Fruit fly (Drosophila melanogaster): ENCODE data around the gene CG34043.
A peak's percentile ranks its signal among the peaks of the same experiment; 100 is the strongest.

The CG34043 gene

DNA sequence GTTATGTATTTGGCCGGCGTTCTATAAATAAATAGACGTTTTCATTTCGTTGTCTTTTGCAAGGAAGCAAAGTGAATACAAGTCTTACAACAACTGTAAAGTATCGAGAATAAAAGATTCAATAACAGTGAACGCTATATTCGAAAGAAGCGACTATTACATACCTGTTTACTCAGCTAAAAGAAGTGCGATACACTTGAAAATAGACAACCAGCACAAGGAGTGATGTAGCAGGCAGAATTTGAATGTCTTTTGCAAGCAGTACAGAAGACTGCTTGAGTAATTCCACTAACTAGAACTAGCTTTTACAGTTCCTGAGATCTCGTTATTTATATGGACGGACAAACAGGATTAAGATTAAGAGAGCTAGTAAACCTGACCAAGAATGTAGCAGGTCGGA lies 17.6 kb upstream of the CG34043 start (continued):
- TF ChIP-seq CG2199 (GFP tag; IDR thresholded peaks at IDR 0.05) (peak; percentile 98), CG30431 (GFP tag; optimal IDR thresholded peaks at IDR 0.05) (no peak), CG8924 (tag; optimal IDR thresholded peaks at IDR 0.05) (peak; percentile 0), CG8290 (GFP tag; optimal IDR thresholded peaks at IDR 0.05) (peak; percentile 98), CG8290 (tag; optimal IDR thresholded peaks at IDR 0.05) (peak; percentile 87 to 91), Sry-δ (GFP tag; optimal IDR thresholded peaks at IDR 0.05) (peak; percentile 24), Dad (GFP tag; optimal IDR thresholded peaks at IDR 0.05) (no peak), Hr39 (optimal IDR thresholded peaks at IDR 0.05) (no peak), HHEX (GFP tag; optimal IDR thresholded peaks at IDR 0.05) (no peak), Usf (GFP tag; optimal IDR thresholded peaks at IDR 0.05) (no peak), Ets65A (GFP tag) (no peak), Myb (GFP tag; optimal IDR thresholded peaks at IDR 0.05) (peak; percentile 62), org-1 (GFP tag; optimal IDR thresholded peaks at IDR 0.05) (no peak), CG11093 (GFP tag; IDR thresholded peaks at IDR 0.05) (no peak), ato (GFP tag; IDR thresholded peaks at IDR 0.05; ENCODE audit: partially characterized antibody) (peak; percentile 71), CG10267 (tag; optimal IDR thresholded peaks at IDR 0.05) (no peak), zf30C (GFP tag; optimal IDR thresholded peaks at IDR 0.05) (no peak), BtbVII (GFP tag; optimal IDR thresholded peaks at IDR 0.05) (no peak), bsh (GFP tag; optimal IDR thresholded peaks at IDR 0.05) (no peak), grau (tag; optimal IDR thresholded peaks at IDR 0.05) (peak; percentile 24), Med (GFP tag) (peak; percentile 81), Optix (GFP tag; IDR thresholded peaks at IDR 0.05) (no peak), Scr (GFP tag; IDR thresholded peaks at IDR 0.05; ENCODE audit: partially characterized antibody) (peak; percentile 44; the same call in 1 of the 2 replicates), E2f2 (GFP tag; IDR thresholded peaks at IDR 0.05) (0 out of 2 replicates have a peak, but pooled peaks have one; percentile 45), CG11398 (GFP tag; optimal IDR thresholded peaks at IDR 0.05) (no peak), CG2120 (GFP tag; optimal IDR thresholded peaks at IDR 0.05) (no peak), twi (tag; optimal IDR thresholded peaks at IDR 0.05) (peak; percentile 8), CG10366 (GFP tag; IDR thresholded peaks at IDR 0.05) (no peak), Bgb (GFP tag; IDR thresholded peaks at IDR 0.05; ENCODE audit: partially characterized antibody) (peak; percentile 73), cato (GFP tag; optimal IDR thresholded peaks at IDR 0.05; ENCODE audit: borderline replicate concordance) (no peak), jumu (GFP tag; optimal IDR thresholded peaks at IDR 0.05) (peak; percentile 26), Chrac-16 (GFP tag; optimal IDR thresholded peaks at IDR 0.05) (no peak), CG7963 (GFP tag; IDR thresholded peaks at IDR 0.05; ENCODE audit: partially characterized antibody) (no peak; the same call in 2 of the 3 replicates), CG33557 (GFP tag; optimal IDR thresholded peaks at IDR 0.05) (peak; percentile 10), sqz (GFP tag; optimal IDR thresholded peaks at IDR 0.05) (no peak), Drgx (GFP tag; IDR thresholded peaks at IDR 0.05) (no peak), sug (tag; optimal IDR thresholded peaks at IDR 0.05) (peak; percentile 42), CG30020 (tag; optimal IDR thresholded peaks at IDR 0.05) (peak; percentile 65), Bteb2 (GFP tag; optimal IDR thresholded peaks at IDR 0.05) (no peak), chn (GFP tag; optimal IDR thresholded peaks at IDR 0.05) (no peak), inv (GFP tag; IDR thresholded peaks at IDR 0.05; ENCODE audit: partially characterized antibody) (peak; percentile 35), D (optimal IDR thresholded peaks at IDR 0.05) (no peak), D (GFP tag; optimal IDR thresholded peaks at IDR 0.05) (no peak), CG17802 (tag; optimal IDR thresholded peaks at IDR 0.05) (no peak), CG17568 (GFP tag; optimal IDR thresholded peaks at IDR 0.05) (no peak), CG12744 (GFP tag; optimal IDR thresholded peaks at IDR 0.05) (no peak), jigr1 (GFP tag; IDR thresholded peaks at IDR 0.05) (no peak), luna (GFP tag; optimal IDR thresholded peaks at IDR 0.05) (peak; percentile 28), CG14667 (GFP tag; IDR thresholded peaks at IDR 0.05) (no peak), Rx (GFP tag; IDR thresholded peaks at IDR 0.05) (no peak), nmo (GFP tag; optimal IDR thresholded peaks at IDR 0.05) (peak; percentile 40), CG6254 (GFP tag; optimal IDR thresholded peaks at IDR 0.05) (no peak)
